Fruit fly (Drosophila melanogaster) whole organism, adult: ENCODE data around the gene CG42841.

ENCODE experiments used
- CG11617 ChIP-seq: fragments of 200-800 bp; sonication (Bioruptor generic); optimal IDR thresholded peaks from 2 replicates; lab custom pipeline; 2017; ENCODE audit warnings: mild to moderate bottlenecking, missing biosample characterization, missing genetic modification reagents, missing genetic modification characterization
- CG1620 ChIP-seq: fragments of 200-800 bp; sonication (Bioruptor generic); optimal IDR thresholded peaks from 2 replicates; lab custom pipeline; 2016; ENCODE audit warnings: missing biosample characterization, missing genetic modification characterization
- CG33017 ChIP-seq: fragments of 200-800 bp; sonication (Bioruptor generic); optimal IDR thresholded peaks from 2 replicates; lab custom pipeline; 2018; ENCODE audit warnings: missing biosample characterization, mild to moderate bottlenecking, missing genetic modification characterization, moderate library complexity
- CG7045 ChIP-seq: fragments of 200-800 bp; sonication (Bioruptor generic); optimal IDR thresholded peaks from 2 replicates; lab custom pipeline; 2017; ENCODE audit warnings: missing biosample characterization, mild to moderate bottlenecking, missing genetic modification characterization
- Crg-1 ChIP-seq: fragments of 200-800 bp; sonication (Bioruptor generic); optimal IDR thresholded peaks from 2 replicates; lab custom pipeline; 2016; ENCODE audit warnings: missing biosample characterization, missing genetic modification characterization
- Mnt ChIP-seq: fragments of 200-800 bp; sonication (Bioruptor generic); optimal IDR thresholded peaks from 2 replicates; lab custom pipeline; 2016; ENCODE audit warnings: missing biosample characterization, mild to moderate bottlenecking, missing genetic modification characterization
- bab1 ChIP-seq: fragments of 200-800 bp; sonication (Bioruptor generic); optimal IDR thresholded peaks from 3 replicates; lab custom pipeline; 2019; ENCODE audit warnings: missing biosample characterization, mild to moderate bottlenecking, missing genetic modification characterization, moderate library complexity
- cic ChIP-seq: fragments of 200-800 bp; sonication (Bioruptor generic); optimal IDR thresholded peaks from 2 replicates; lab custom pipeline; 2017; ENCODE audit warnings: missing biosample characterization, mild to moderate bottlenecking, missing genetic modification characterization, moderate library complexity
- cnc ChIP-seq, 2 experiments: fragments of >200 bp; optimal IDR thresholded peaks; 2 replicates each; lab custom pipeline; 2017
- kay ChIP-seq: fragments of 200-800 bp; sonication (Bioruptor generic); peaks from one replicate; lab custom pipeline; 2016; ENCODE audit warnings: missing biosample characterization, missing genetic modification characterization, borderline replicate concordance
- ovo ChIP-seq: fragments of 200-800 bp; sonication (Bioruptor generic); optimal IDR thresholded peaks from 2 replicates; lab custom pipeline; 2016; ENCODE audit warnings: missing biosample characterization, missing genetic modification characterization
- pad ChIP-seq: fragments of 200-800 bp; sonication (Bioruptor generic); optimal IDR thresholded peaks from 3 replicates; lab custom pipeline; 2017; ENCODE audit warnings: missing biosample characterization, missing genetic modification characterization, mild to moderate bottlenecking, moderate library complexity, missing genetic modification reagents
- tj ChIP-seq: fragments of 200-800 bp; sonication (Bioruptor generic); optimal IDR thresholded peaks from 3 replicates; lab custom pipeline; 2017; ENCODE audit warnings: missing biosample characterization, mild to moderate bottlenecking, missing genetic modification characterization, moderate library complexity
- toe ChIP-seq: fragments of 200-800 bp; sonication (Bioruptor generic); optimal IDR thresholded peaks from 2 replicates; lab custom pipeline; 2016; ENCODE audit warnings: missing biosample characterization, missing genetic modification characterization

dm6 chr3L:1962964-1963363 lies 42.5 kb downstream of the CG42841 start, which contains the start of gene SCOT:
- no peak for TF ChIP-seq CG7045
- no peak for TF ChIP-seq CG1620 (GFP tag; lab: Kevin White, UChicago)
- TF ChIP-seq CG11617 (GFP tag; lab: Kevin White, UChicago), result no peak
- TF ChIP-seq cic, result no peak
- no peak for TF ChIP-seq bab1 (GFP tag; lab: Kevin White, UChicago)
- no peak for TF ChIP-seq Mnt (GFP tag; lab: Kevin White, UChicago)
- no peak for TF ChIP-seq cnc (optimal IDR thresholded peaks at IDR 0.05; lab: Kevin White, UChicago)
- TF ChIP-seq ovo (GFP tag; lab: Kevin White, UChicago), result no peak
- TF ChIP-seq pad (GFP tag; lab: Kevin White, UChicago), result no peak
- TF ChIP-seq tj, result no peak
- no peak for TF ChIP-seq kay (GFP tag; lab: Kevin White, UChicago)
- no peak for TF ChIP-seq toe (GFP tag; lab: Kevin White, UChicago)
- no peak for TF ChIP-seq Crg-1
- TF ChIP-seq CG33017 (tag; lab: Kevin White, UChicago), result no peak
